Worm (Caenorhabditis elegans) whole organism, L1 larva: ENCODE data around the gene srsx-33.
A peak's percentile ranks its signal among the peaks of the same experiment; 100 is the strongest.

ENCODE experiments used
- C16A3.4 ChIP-seq: fragments of 150-350 bp; optimal IDR thresholded peaks from 2 replicates; lab custom pipeline; 2014; ENCODE audit warnings: missing biosample characterization, missing genetic modification characterization
- C34B4.2 ChIP-seq: sonication (generic microtip); optimal IDR thresholded peaks from 2 replicates; lab custom pipeline; 2017; ENCODE audit warnings: mild to moderate bottlenecking, missing genetic modification characterization, missing compliant biosample characterization
- F16B12.6 ChIP-seq: fragments of 150-350 bp; optimal IDR thresholded peaks from 2 replicates; lab custom pipeline; 2014; ENCODE audit warnings: missing biosample characterization, missing genetic modification characterization
- aly-2 ChIP-seq: fragments of 150-350 bp; optimal IDR thresholded peaks from 2 replicates; lab custom pipeline; 2014; ENCODE audit warnings: missing biosample characterization, missing genetic modification characterization
- ceh-82 ChIP-seq, 3 experiments: fragments of 150-350 bp in 1 of 3; sonication (generic microtip) in 2 of 3; optimal IDR thresholded peaks; 2 replicates each; lab custom pipeline; 2014 to 2017; ENCODE audit warnings: missing biosample characterization in 3 of 3, missing genetic modification characterization in 3 of 3
- ceh-90 ChIP-seq: sonication (generic microtip); optimal IDR thresholded peaks from 2 replicates; lab custom pipeline; 2016; ENCODE audit warnings: missing genetic modification characterization, missing compliant biosample characterization
- ces-1 ChIP-seq: fragments of 150-350 bp; optimal IDR thresholded peaks from 2 replicates; lab custom pipeline; 2014; ENCODE audit warnings: missing biosample characterization, missing genetic modification reagents, missing genetic modification characterization
- efl-1 ChIP-seq, 4 experiments: fragments of 150-350 bp; optimal IDR thresholded peaks in 3 of 4; peaks in 1 of 4; 1 replicate in 1 of 4; 2 replicates in 3 of 4; lab custom pipeline; 2014; ENCODE audit warnings: missing biosample characterization in 2 of 4, missing genetic modification characterization in 2 of 4, missing genetic modification reagents in 2 of 4
- efl-3 ChIP-seq: fragments of 200-800 bp; sonication (Bioruptor generic); optimal IDR thresholded peaks from 2 replicates; lab custom pipeline; 2018; ENCODE audit warnings: mild to moderate bottlenecking, missing genetic modification characterization, missing compliant biosample characterization
- egl-13 ChIP-seq: sonication (generic microtip); optimal IDR thresholded peaks from 2 replicates; lab custom pipeline; 2016; ENCODE audit warnings: missing genotype, missing genetic modification reagents, missing genetic modification characterization, missing compliant biosample characterization
- elt-3 ChIP-seq, 6 experiments: fragments of 150-350 bp in 1 of 6; sonication (generic microtip); optimal IDR thresholded peaks; 2 replicates each; lab custom pipeline; 2017 to 2018; ENCODE audit warnings: missing biosample characterization in 6 of 6, missing genetic modification characterization in 6 of 6, inconsistent platforms in 1 of 6
- fkh-4 ChIP-seq: sonication (generic microtip); optimal IDR thresholded peaks from 2 replicates; lab custom pipeline; 2016; ENCODE audit warnings: missing compliant biosample characterization, missing genetic modification characterization, borderline replicate concordance
- hlh-4 ChIP-seq: sonication (generic microtip); optimal IDR thresholded peaks from 2 replicates; lab custom pipeline; 2016; ENCODE audit warnings: mild to moderate bottlenecking, missing genetic modification characterization, missing compliant biosample characterization
- irx-1 ChIP-seq: sonication (generic microtip); optimal IDR thresholded peaks from 2 replicates; lab custom pipeline; 2016; ENCODE audit warnings: missing genetic modification characterization, missing compliant biosample characterization
- isw-1 ChIP-seq: fragments of 200-800 bp; sonication (Bioruptor generic); IDR thresholded peaks from 2 replicates; pipeline ENCODE4 v1.3.6; 2022; ENCODE audit warnings: missing genetic modification characterization, missing compliant biosample characterization
- jun-1 ChIP-seq: fragments of 150-350 bp; optimal IDR thresholded peaks from 2 replicates; lab custom pipeline; 2014; ENCODE audit warnings: missing biosample characterization, missing genetic modification reagents, missing genetic modification characterization
- lin-14 ChIP-seq: fragments of 200-800 bp; sonication (Bioruptor generic); optimal IDR thresholded peaks from 2 replicates; lab custom pipeline; 2018; ENCODE audit warnings: mild to moderate bottlenecking, missing genetic modification characterization, moderate library complexity, missing compliant biosample characterization
- lin-35 ChIP-seq, 2 experiments: fragments of 150-350 bp; optimal IDR thresholded peaks; 2 replicates each; lab custom pipeline; 2014; ENCODE audit warnings: missing biosample characterization in 2 of 2, missing genetic modification characterization in 2 of 2, missing genetic modification reagents in 2 of 2
- lir-3 ChIP-seq: sonication (generic microtip); optimal IDR thresholded peaks from 2 replicates; lab custom pipeline; 2016; ENCODE audit warnings: mild to moderate bottlenecking, missing genetic modification characterization, moderate library complexity, missing compliant biosample characterization; ENCODE audit not compliant: poor library complexity
- lsy-2 ChIP-seq, 2 experiments: fragments of 150-350 bp; optimal IDR thresholded peaks; 2 replicates each; lab custom pipeline; 2014; ENCODE audit warnings: missing biosample characterization in 2 of 2, missing genetic modification characterization in 2 of 2
- mep-1 ChIP-seq: fragments of 150-350 bp; optimal IDR thresholded peaks from 2 replicates; lab custom pipeline; 2014; ENCODE audit warnings: missing biosample characterization, missing genetic modification characterization
- nhr-12 ChIP-seq: sonication (generic microtip); optimal IDR thresholded peaks from 2 replicates; lab custom pipeline; 2017; ENCODE audit warnings: missing biosample characterization, missing genetic modification characterization
- nhr-237 ChIP-seq: fragments of 150-350 bp; optimal IDR thresholded peaks from 2 replicates; lab custom pipeline; 2014; ENCODE audit warnings: missing biosample characterization, missing genetic modification characterization
- nhr-47 ChIP-seq: sonication (generic microtip); optimal IDR thresholded peaks from 2 replicates; lab custom pipeline; 2016; ENCODE audit warnings: mild to moderate bottlenecking, missing genetic modification characterization, moderate library complexity, missing compliant biosample characterization
- nhr-84 ChIP-seq: sonication (generic microtip); optimal IDR thresholded peaks from 2 replicates; lab custom pipeline; 2017; ENCODE audit warnings: missing biosample characterization, missing genetic modification characterization
- nhr-90 ChIP-seq: sonication (generic microtip); optimal IDR thresholded peaks from 2 replicates; lab custom pipeline; 2016; ENCODE audit warnings: mild to moderate bottlenecking, missing genetic modification characterization, missing compliant biosample characterization; ENCODE audit not compliant: poor library complexity
- pax-3 ChIP-seq: fragments of 200-800 bp; sonication (Bioruptor generic); optimal IDR thresholded peaks from 2 replicates; lab custom pipeline; 2018; ENCODE audit warnings: mild to moderate bottlenecking, missing genetic modification characterization, moderate library complexity, missing compliant biosample characterization
- pqm-1 ChIP-seq: sonication (generic microtip); optimal IDR thresholded peaks from 3 replicates; lab custom pipeline; 2017; ENCODE audit warnings: missing biosample characterization, missing genetic modification characterization
- sptf-1 ChIP-seq: fragments of 150-350 bp; optimal IDR thresholded peaks from 2 replicates; lab custom pipeline; 2014; ENCODE audit warnings: missing biosample characterization, missing genetic modification characterization
- tbx-2 ChIP-seq: sonication (generic microtip); optimal IDR thresholded peaks from 2 replicates; lab custom pipeline; 2016; ENCODE audit warnings: missing genetic modification characterization, missing compliant biosample characterization
- unc-130 ChIP-seq: fragments of 150-350 bp; optimal IDR thresholded peaks from 2 replicates; lab custom pipeline; 2017; ENCODE audit warnings: missing biosample characterization, missing genetic modification characterization, inconsistent platforms
- unc-98 ChIP-seq: fragments of 200-800 bp; sonication (Bioruptor generic); IDR thresholded peaks from 2 replicates; pipeline ENCODE4 v1.3.6; 2022; ENCODE audit warnings: missing genetic modification characterization, missing compliant biosample characterization
- zip-4 ChIP-seq: fragments of 200-800 bp; sonication (Bioruptor generic); optimal IDR thresholded peaks from 2 replicates; lab custom pipeline; 2018; ENCODE audit warnings: mild to moderate bottlenecking, missing genetic modification characterization, moderate library complexity, missing compliant biosample characterization
- ztf-11 ChIP-seq, 2 experiments: sonication (generic microtip); optimal IDR thresholded peaks; 2 replicates each; lab custom pipeline; 2016 to 2017; ENCODE audit warnings: missing genetic modification characterization in 2 of 2, missing biosample characterization in 1 of 2, missing compliant biosample characterization in 1 of 2
- ztf-4 ChIP-seq: fragments of 150-350 bp; optimal IDR thresholded peaks from 2 replicates; lab custom pipeline; 2014; ENCODE audit warnings: missing biosample characterization, missing genetic modification characterization

srsx-33 gene

DNA sequence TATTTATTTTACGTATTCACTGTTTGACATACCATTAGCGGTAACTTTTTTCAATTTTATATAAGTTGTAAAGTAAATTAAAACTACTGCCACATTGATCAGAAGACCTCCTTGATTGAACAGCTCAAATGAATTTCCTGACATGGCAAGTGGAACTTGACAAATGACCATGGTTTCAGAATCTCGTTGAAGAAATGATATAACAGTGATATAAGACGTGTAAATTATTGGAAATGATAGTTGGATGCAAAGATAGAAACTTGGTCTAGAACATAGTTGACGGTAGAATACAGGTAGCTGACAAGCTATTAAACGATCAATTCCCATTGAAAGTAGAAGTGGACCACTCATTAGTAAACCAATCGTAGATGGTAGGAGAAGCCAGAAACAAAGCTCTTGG is 531 bp downstream of the srsx-33 start:
- TF ChIP-seq nhr-47 (tag; lab: Kevin White, UChicago) = no peak
- TF ChIP-seq lin-14 (GFP tag; lab: Kevin White, UChicago) = no peak
- TF ChIP-seq jun-1 = no peak
- TF ChIP-seq lir-3 (tag; lab: Kevin White, UChicago) = no peak
- no peak for TF ChIP-seq pax-3 (tag; lab: Kevin White, UChicago)
- TF ChIP-seq unc-98 (GFP tag; lab: Robert Waterston, UW) = no peak
- TF ChIP-seq efl-3 = no peak
- no peak for TF ChIP-seq lsy-2 (tag; optimal IDR thresholded peaks at IDR 0.05; lab: Kevin White, UChicago)
- no peak for TF ChIP-seq tbx-2 (tag; lab: Kevin White, UChicago)

ce11 chrV:11250735-11251134 is 1.6 kb downstream of the srsx-33 start, which contains the start of gene T19B10.12:
Gene T19B10.12 (plus strand): TSS chrV:11251035.
- no peak for TF ChIP-seq ces-1 (GFP tag; lab: Kevin White, UChicago)
- no peak for TF ChIP-seq isw-1 (GFP tag; lab: Robert Waterston, UW)
- no peak for TF ChIP-seq ceh-82 (tag; optimal IDR thresholded peaks at IDR 0.05; lab: Kevin White, UChicago)
- no peak for TF ChIP-seq elt-3 (tag; optimal IDR thresholded peaks at IDR 0.05; lab: Kevin White, UChicago)
- TF ChIP-seq lsy-2 (tag; optimal IDR thresholded peaks at IDR 0.05; lab: Kevin White, UChicago) = no peak
- TF ChIP-seq C16A3.4 (tag; lab: Kevin White, UChicago) = no peak
- no peak for TF ChIP-seq egl-13
- TF ChIP-seq ceh-90 (tag; lab: Kevin White, UChicago) = no peak
- TF ChIP-seq efl-3 = no peak
- no peak for TF ChIP-seq nhr-90 (tag; lab: Kevin White, UChicago)

DNA sequence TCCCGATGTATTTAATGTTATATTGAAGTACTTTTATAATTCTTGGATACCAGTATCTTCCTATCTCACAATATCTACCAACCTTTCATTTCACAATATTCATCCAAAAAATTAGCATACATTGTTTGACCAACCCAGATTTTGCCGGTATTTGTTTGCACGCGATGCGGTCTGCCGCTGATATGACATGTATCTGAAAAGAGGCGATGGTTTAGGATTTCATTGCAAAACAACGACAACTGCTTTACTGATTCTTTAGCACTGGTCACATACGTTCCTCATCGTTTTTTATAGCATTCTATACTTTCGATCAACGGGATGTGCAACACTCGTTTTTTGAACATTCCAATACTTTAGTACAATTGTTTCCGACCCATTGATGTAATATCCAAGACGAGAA is 4.5 kb downstream of the srsx-33 start, which contains the start of gene mam-4:
Gene mam-4, plus strand, starts transcription at position 301 of the 400 bp plus-strand sequence.
- TF ChIP-seq ceh-90 (tag; lab: Kevin White, UChicago) (no peak), pqm-1 (tag; lab: Kevin White, UChicago) (no peak), ztf-4 (tag; lab: Kevin White, UChicago) (no peak), nhr-237 (tag; lab: Kevin White, UChicago) (no peak), C34B4.2 (no peak), aly-2 (no peak), zip-4 (GFP tag; lab: Kevin White, UChicago) (no peak), isw-1 (GFP tag; lab: Robert Waterston, UW) (no peak), lin-35 (GFP tag; optimal IDR thresholded peaks at IDR 0.05; lab: Kevin White, UChicago) (no peak), unc-130 (tag; lab: Kevin White, UChicago) (no peak)
- TF ChIP-seq, all 84 proteins: peak for 0

DNA sequence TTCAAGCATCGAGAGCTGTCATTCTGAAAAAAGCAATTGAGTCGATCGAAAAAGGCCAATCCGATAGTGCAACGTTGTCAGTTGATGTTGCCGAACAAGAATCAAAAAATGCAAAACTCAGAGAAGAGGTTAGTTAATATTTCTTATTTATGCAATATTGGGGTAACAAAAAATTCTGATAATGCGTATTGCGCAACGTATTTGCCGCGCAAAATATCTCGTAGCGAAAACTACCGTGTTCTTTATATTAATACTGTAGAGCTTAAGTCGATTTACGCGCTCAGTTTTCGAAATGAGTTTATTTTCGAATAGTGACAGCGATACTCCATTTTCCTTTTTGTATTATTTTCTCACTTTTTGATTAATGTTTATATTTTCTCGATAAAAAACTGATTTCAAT is 7.3 kb downstream of the srsx-33 start:
- TF ChIP-seq efl-1 (optimal IDR thresholded peaks at IDR 0.05; lab: Kevin White, UChicago) (no peak), efl-1 (GFP tag; optimal IDR thresholded peaks at IDR 0.05 in 1 of 2; lab: Kevin White, UChicago) (peak in 1 of 2 experiments; percentile 57), pax-3 (tag; lab: Kevin White, UChicago) (no peak)
- TF ChIP-seq, all 84 proteins: peak for 1

DNA sequence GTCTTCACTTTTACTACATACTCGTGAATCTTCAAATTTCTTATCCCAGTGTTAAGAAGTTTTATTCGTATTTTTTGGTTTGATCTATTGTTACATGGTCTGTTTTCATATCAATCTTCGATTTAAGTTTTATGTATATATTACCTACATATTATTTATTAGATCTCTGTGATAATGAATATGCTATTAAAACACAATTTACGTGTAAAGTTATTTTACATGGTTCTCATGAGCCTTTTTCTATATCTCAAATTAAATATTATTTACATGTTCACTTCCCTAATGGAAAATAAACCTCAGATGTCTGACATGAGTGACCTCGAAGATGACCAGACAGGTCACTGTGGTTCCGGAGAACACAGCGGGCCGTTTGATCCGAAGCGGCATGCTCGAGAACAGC is 7.8 kb downstream of the srsx-33 start, which contains the start of gene mxl-1:
Gene mxl-1, plus strand, starts transcription at position 301 of the 400 bp plus-strand sequence.
- TF ChIP-seq mep-1 (tag; lab: Kevin White, UChicago) = no peak
- no peak for TF ChIP-seq irx-1 (tag; lab: Kevin White, UChicago)
- TF ChIP-seq nhr-84 (tag; lab: Kevin White, UChicago) = no peak
- TF ChIP-seq isw-1 (GFP tag; lab: Robert Waterston, UW) = no peak
- no peak for TF ChIP-seq unc-98 (GFP tag; lab: Robert Waterston, UW)
- no peak for TF ChIP-seq nhr-12 (tag; lab: Kevin White, UChicago)
- no peak for TF ChIP-seq ztf-11 (tag; optimal IDR thresholded peaks at IDR 0.05; lab: Kevin White, UChicago)
- no peak for TF ChIP-seq sptf-1
- TF ChIP-seq hlh-4 (tag; lab: Kevin White, UChicago) = no peak
- TF ChIP-seq fkh-4 (tag; lab: Kevin White, UChicago) = no peak
- TF ChIP-seq F16B12.6 (tag; lab: Kevin White, UChicago) = no peak
- no peak for TF ChIP-seq lin-35 (GFP tag; optimal IDR thresholded peaks at IDR 0.05; lab: Kevin White, UChicago)
